Fruit fly (Drosophila melanogaster) whole organism, prepupa: ENCODE results near the gene SP1029.

ENCODE experiments used
- Blimp-1 ChIP-seq: fragments of 200-800 bp; sonication (Bioruptor generic); optimal IDR thresholded peaks from 3 replicates; lab custom pipeline; 2017; ENCODE audit warnings: missing biosample characterization, missing genetic modification characterization, mild to moderate bottlenecking, moderate library complexity, missing genetic modification reagents
- CG3032 ChIP-seq: fragments of 200-800 bp; optimal IDR thresholded peaks from 2 replicates; lab custom pipeline; 2019; ENCODE audit warnings: missing biosample characterization, mild to moderate bottlenecking, missing genetic modification characterization, moderate library complexity
- CG34406 ChIP-seq: fragments of 200-800 bp; sonication (Bioruptor generic); optimal IDR thresholded peaks from 3 replicates; lab custom pipeline; 2016; ENCODE audit warnings: missing biosample characterization, missing genetic modification characterization
- Hr38 ChIP-seq: sonication (Bioruptor generic); optimal IDR thresholded peaks from 2 replicates; lab custom pipeline; 2016; ENCODE audit warnings: missing biosample characterization, missing genetic modification characterization
- cyc ChIP-seq: fragments of 200-800 bp; sonication (Bioruptor generic); optimal IDR thresholded peaks from 3 replicates; lab custom pipeline; 2016; ENCODE audit warnings: missing biosample characterization, missing genetic modification characterization

DNA sequence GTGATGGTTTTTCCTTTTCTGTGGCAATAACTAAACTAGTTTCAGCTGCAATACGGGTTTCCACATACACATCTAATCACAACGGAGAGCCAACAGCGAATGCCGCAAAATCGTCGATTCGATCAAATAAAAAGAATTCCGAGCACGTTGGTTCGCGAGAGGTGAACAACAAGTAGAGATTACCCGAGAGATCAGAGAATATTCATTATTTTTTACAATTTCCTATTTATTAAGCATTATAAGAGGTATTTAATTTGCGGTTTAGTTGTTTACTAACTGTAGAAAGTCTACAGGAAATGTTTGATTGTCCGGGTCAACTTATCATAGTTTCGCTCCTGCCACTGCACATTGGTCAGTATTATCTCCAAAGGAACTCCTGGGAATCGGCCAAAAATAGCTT, 11.6 kb downstream of the SP1029 start, which contains the start of gene CG11951:
- TF ChIP-seq CG3032: no peak
- no peak for TF ChIP-seq cyc
- no peak for TF ChIP-seq CG34406 (GFP tag; lab: Kevin White, UChicago)
- no peak for TF ChIP-seq Hr38 (GFP tag; lab: Kevin White, UChicago)
- TF ChIP-seq Blimp-1 (GFP tag; lab: Kevin White, UChicago): no peak
